Worm (Caenorhabditis elegans): ENCODE measurements around the gene epc-1.

The epc-1 gene

ce11 chrIII:12585842-12586241 lies 22.5 kb downstream of the epc-1 start:
- no peak for TF ChIP-seq nhr-25 (tag; optimal IDR thresholded peaks at IDR 0.05)
- no peak for TF ChIP-seq snpc-4 (tag; optimal IDR thresholded peaks at IDR 0.05)
- TF ChIP-seq ztf-1 (GFP tag; conservative IDR thresholded peaks at IDR 0.05): no peak

ce11 chrIII:12583466-12583865 lies 24.9 kb downstream of the epc-1 start:
- TF ChIP-seq unc-55 (GFP tag; optimal IDR thresholded peaks at IDR 0.05) (peak; percentile 98), dmd-4 (tag; optimal IDR thresholded peaks at IDR 0.05) (no peak), R02D3.7 (tag; optimal IDR thresholded peaks at IDR 0.05) (no peak), ztf-11 (tag; optimal IDR thresholded peaks at IDR 0.05) (no peak), lsy-2 (tag; optimal IDR thresholded peaks at IDR 0.05) (peak; percentile 65 to 94), mdl-1 (tag; optimal IDR thresholded peaks at IDR 0.05) (peak; percentile 100), egl-27 (tag; optimal IDR thresholded peaks at IDR 0.05) (peak; percentile 96), sma-9 (GFP tag; optimal IDR thresholded peaks at IDR 0.05) (peak; percentile 99), sma-9 (tag; optimal IDR thresholded peaks at IDR 0.05) (peak; percentile 50), nhr-12 (tag; optimal IDR thresholded peaks at IDR 0.05) (no peak), ama-1 (optimal IDR thresholded peaks at IDR 0.05) (no peak), unc-62 (GFP tag; optimal IDR thresholded peaks at IDR 0.05) (peak; percentile 52), fos-1 (tag; optimal IDR thresholded peaks at IDR 0.05) (peak; percentile 85), gmeb-1 (tag; optimal IDR thresholded peaks at IDR 0.05) (peak; percentile 76), nhr-129 (tag; optimal IDR thresholded peaks at IDR 0.05) (peak; percentile 98), snpc-4 (tag; optimal IDR thresholded peaks at IDR 0.05) (peak; percentile 84), lin-11 (tag; optimal IDR thresholded peaks at IDR 0.05) (peak; percentile 76), nhr-237 (tag; optimal IDR thresholded peaks at IDR 0.05) (peak; percentile 1), mab-5 (tag; optimal IDR thresholded peaks at IDR 0.05) (peak; percentile 20), sem-4 (tag; optimal IDR thresholded peaks at IDR 0.05) (peak; percentile 99), aly-2 (tag; optimal IDR thresholded peaks at IDR 0.05) (no peak), elt-3 (tag; optimal IDR thresholded peaks at IDR 0.05) (no peak), lin-39 (tag; optimal IDR thresholded peaks at IDR 0.05) (no peak), ceh-82 (tag; optimal IDR thresholded peaks at IDR 0.05) (peak; percentile 5), mbf-1 (tag; optimal IDR thresholded peaks at IDR 0.05) (no peak), peb-1 (tag; optimal IDR thresholded peaks at IDR 0.05) (peak; percentile 43), nhr-11 (tag; optimal IDR thresholded peaks at IDR 0.05) (no peak), nhr-25 (tag; optimal IDR thresholded peaks at IDR 0.05) (peak; percentile 90), alr-1 (tag; optimal IDR thresholded peaks at IDR 0.05) (no peak), blmp-1 (tag; optimal IDR thresholded peaks at IDR 0.05; ENCODE audit: insufficient read depth) (peak; percentile 89), elt-1 (tag; optimal IDR thresholded peaks at IDR 0.05) (no peak), F13H6.1 (tag; optimal IDR thresholded peaks at IDR 0.05) (peak; percentile 97), Y55F3AM.14 (GFP tag; optimal IDR thresholded peaks at IDR 0.05) (peak; percentile 92), ztf-1 (GFP tag; conservative IDR thresholded peaks at IDR 0.05) (no peak), sma-3 (GFP tag; optimal IDR thresholded peaks at IDR 0.05) (peak; percentile 76), unc-39 (tag; optimal IDR thresholded peaks at IDR 0.05) (no peak), nhr-23 (tag; optimal IDR thresholded peaks at IDR 0.05) (no peak), ztf-4 (tag; optimal IDR thresholded peaks at IDR 0.05) (peak; percentile 94), C34F6.9 (tag; optimal IDR thresholded peaks at IDR 0.05) (peak; percentile 99), nhr-21 (tag; optimal IDR thresholded peaks at IDR 0.05) (peak; percentile 91), ZK546.5 (tag; optimal IDR thresholded peaks at IDR 0.05) (no peak), lin-13 (GFP tag; optimal IDR thresholded peaks at IDR 0.05) (peak; percentile 87), ceh-16 (tag; optimal IDR thresholded peaks at IDR 0.05) (no peak), nhr-10 (tag; optimal IDR thresholded peaks at IDR 0.05) (no peak), nhr-6 (tag; optimal IDR thresholded peaks at IDR 0.05) (peak; percentile 93), nhr-77 (tag; optimal IDR thresholded peaks at IDR 0.05) (no peak), crh-2 (tag; optimal IDR thresholded peaks at IDR 0.05) (peak; percentile 96), zag-1 (tag; optimal IDR thresholded peaks at IDR 0.05) (peak; percentile 91), skn-1 (tag; optimal IDR thresholded peaks at IDR 0.05) (no peak)

Data from whole organism, L2 larva.